Worm (Caenorhabditis elegans) whole organism, young adult: ENCODE results near the gene T09A5.5.

ENCODE experiments used
- B0336.3 ChIP-seq: fragments of 200-800 bp; sonication (Bioruptor generic); IDR thresholded peaks from 2 replicates; pipeline ENCODE4 v1.3.6; 2022; ENCODE audit warnings: missing genetic modification characterization, missing compliant biosample characterization
- C17E4.6 ChIP-seq: fragments of 200-800 bp; sonication (Bioruptor generic); IDR thresholded peaks from 2 replicates; pipeline ENCODE4 v1.3.6; 2022; ENCODE audit warnings: missing genetic modification reagents, missing genetic modification characterization, missing compliant biosample characterization
- F10E7.11 ChIP-seq: sonication (generic microtip); optimal IDR thresholded peaks from 2 replicates; lab custom pipeline; 2017; ENCODE audit warnings: mild to moderate bottlenecking, missing genetic modification characterization, moderate library complexity, missing compliant biosample characterization
- F22D6.2 ChIP-seq: sonication (generic microtip); optimal IDR thresholded peaks from 2 replicates; lab custom pipeline; 2016; ENCODE audit warnings: mild to moderate bottlenecking, missing genetic modification characterization, missing compliant biosample characterization
- F33H1.4 ChIP-seq: fragments of 200-800 bp; sonication (Bioruptor generic); IDR thresholded peaks from 2 replicates; pipeline ENCODE4 v1.3.6; 2022; ENCODE audit warnings: missing genetic modification reagents, missing genetic modification characterization, missing compliant biosample characterization
- F49E8.2 ChIP-seq: sonication (generic microtip); optimal IDR thresholded peaks from 3 replicates; lab custom pipeline; 2017; ENCODE audit warnings: missing genetic modification characterization, mild to moderate bottlenecking, missing compliant biosample characterization, antibody characterized with exemption, moderate library complexity; ENCODE audit not compliant: insufficient read depth
- F52B5.7 ChIP-seq: sonication (generic microtip); optimal IDR thresholded peaks from 2 replicates; lab custom pipeline; 2016; ENCODE audit warnings: mild to moderate bottlenecking, missing genetic modification characterization, missing compliant biosample characterization
- F55B11.4 ChIP-seq: sonication (generic microtip); optimal IDR thresholded peaks from 2 replicates; lab custom pipeline; 2016; ENCODE audit warnings: missing compliant biosample characterization, missing genetic modification characterization, borderline replicate concordance; ENCODE audit not compliant: insufficient read depth
- K11D2.4 ChIP-seq: fragments of 200-800 bp; sonication (Bioruptor generic); IDR thresholded peaks from 2 replicates; pipeline ENCODE4 v1.3.6; 2022; ENCODE audit warnings: missing genetic modification reagents, missing genetic modification characterization, missing compliant biosample characterization
- T07F8.4 ChIP-seq: sonication (generic microtip); optimal IDR thresholded peaks from 2 replicates; lab custom pipeline; 2016; ENCODE audit warnings: mild to moderate bottlenecking, missing genetic modification characterization, moderate library complexity, missing compliant biosample characterization
- Y53F4B.3 ChIP-seq: fragments of 200-800 bp; sonication (Bioruptor generic); IDR thresholded peaks from 2 replicates; pipeline ENCODE4 v1.3.6; 2022; ENCODE audit warnings: missing genetic modification reagents, missing genetic modification characterization, missing compliant biosample characterization
- Y95B8A.8 ChIP-seq: fragments of 200-800 bp; sonication (Bioruptor generic); IDR thresholded peaks from 2 replicates; pipeline ENCODE4 v1.3.6; 2022; ENCODE audit warnings: missing genetic modification reagents, missing genetic modification characterization, missing compliant biosample characterization
- aptf-2 ChIP-seq: fragments of 200-800 bp; sonication (Bioruptor generic); conservative IDR thresholded peaks from 2 replicates; pipeline ENCODE4 v1.3.6; 2022; ENCODE audit warnings: missing genetic modification reagents, missing genetic modification characterization, missing compliant biosample characterization
- aptf-3 ChIP-seq: fragments of 200-800 bp; sonication (Bioruptor generic); IDR thresholded peaks from 2 replicates; pipeline ENCODE4 v1.3.6; 2022; ENCODE audit warnings: missing genetic modification characterization, missing compliant biosample characterization
- atf-7 ChIP-seq: sonication (generic microtip); optimal IDR thresholded peaks from 2 replicates; lab custom pipeline; 2017; ENCODE audit warnings: mild to moderate bottlenecking, missing genetic modification characterization, missing compliant biosample characterization
- attf-5 ChIP-seq: fragments of 200-800 bp; sonication (Bioruptor generic); optimal IDR thresholded peaks from 2 replicates; lab custom pipeline; 2018; ENCODE audit warnings: mild to moderate bottlenecking, missing genetic modification characterization, missing compliant biosample characterization
- attf-6 ChIP-seq: fragments of 200-800 bp; sonication (Bioruptor generic); IDR thresholded peaks from 2 replicates; pipeline ENCODE4 v1.3.6; 2022; ENCODE audit warnings: missing genetic modification reagents, missing genetic modification characterization, missing compliant biosample characterization
- cebp-2 ChIP-seq: fragments of 200-800 bp; sonication (Bioruptor generic); IDR thresholded peaks from 2 replicates; pipeline ENCODE4 v1.3.6; 2022; ENCODE audit warnings: missing genetic modification characterization, missing compliant biosample characterization
- ceh-27 ChIP-seq: fragments of 200-800 bp; sonication (Bioruptor generic); optimal IDR thresholded peaks from 2 replicates; lab custom pipeline; 2018; ENCODE audit warnings: mild to moderate bottlenecking, missing genetic modification characterization, moderate library complexity, missing compliant biosample characterization
- ceh-40 ChIP-seq: fragments of 200-800 bp; sonication (Bioruptor generic); IDR thresholded peaks from 2 replicates; pipeline ENCODE4 v1.3.6; 2022; ENCODE audit warnings: missing genetic modification characterization, missing compliant biosample characterization
- ceh-58 ChIP-seq: fragments of 200-800 bp; sonication (Bioruptor generic); IDR thresholded peaks from 2 replicates; pipeline ENCODE4 v1.3.6; 2022; ENCODE audit warnings: missing genetic modification characterization, missing compliant biosample characterization
- efl-1 ChIP-seq: fragments of 150-350 bp; optimal IDR thresholded peaks from 2 replicates; lab custom pipeline; 2014; ENCODE audit warnings: missing biosample characterization, missing genetic modification reagents, missing genetic modification characterization
- egl-44 ChIP-seq: fragments of 200-800 bp; sonication (Bioruptor generic); IDR thresholded peaks from 2 replicates; pipeline ENCODE4 v1.3.6; 2022; ENCODE audit warnings: missing genetic modification reagents, missing genetic modification characterization, missing compliant biosample characterization
- ekl-4 ChIP-seq: fragments of 200-800 bp; sonication (Bioruptor generic); IDR thresholded peaks from 2 replicates; pipeline ENCODE4 v1.3.6; 2022; ENCODE audit warnings: missing genetic modification reagents, missing genetic modification characterization, missing compliant biosample characterization
- fkh-3 ChIP-seq: sonication (generic microtip); optimal IDR thresholded peaks from 2 replicates; lab custom pipeline; 2016; ENCODE audit warnings: mild to moderate bottlenecking, missing genetic modification characterization, missing compliant biosample characterization
- him-1 ChIP-seq: sonication (generic microtip); optimal IDR thresholded peaks from 2 replicates; lab custom pipeline; 2016; ENCODE audit warnings: missing genotype, missing genetic modification reagents, missing genetic modification characterization, missing compliant biosample characterization
- hlh-12 ChIP-seq: sonication (generic microtip); optimal IDR thresholded peaks from 2 replicates; lab custom pipeline; 2016; ENCODE audit warnings: missing genetic modification characterization, missing compliant biosample characterization
- hlh-26 ChIP-seq: fragments of 200-800 bp; sonication (Bioruptor generic); conservative IDR thresholded peaks from 2 replicates; pipeline ENCODE4 v1.3.6; 2022; ENCODE audit warnings: missing genetic modification reagents, missing genetic modification characterization, missing compliant biosample characterization
- hmg-1.2 ChIP-seq: fragments of 200-800 bp; sonication (Bioruptor generic); IDR thresholded peaks from 2 replicates; pipeline ENCODE4 v1.3.6; 2022; ENCODE audit warnings: missing genetic modification reagents, missing genetic modification characterization, missing compliant biosample characterization
- hsf-1 ChIP-seq: fragments of 200-800 bp; sonication (Bioruptor generic); IDR thresholded peaks from 2 replicates; pipeline ENCODE4 v1.3.6; 2022; ENCODE audit warnings: missing genetic modification reagents, missing genetic modification characterization, missing compliant biosample characterization
- lin-54 ChIP-seq: fragments of 200-800 bp; sonication (Bioruptor generic); optimal IDR thresholded peaks from 2 replicates; lab custom pipeline; 2018; ENCODE audit warnings: mild to moderate bottlenecking, missing genetic modification characterization, missing compliant biosample characterization
- lsl-1 ChIP-seq: fragments of 200-800 bp; sonication (Bioruptor generic); optimal IDR thresholded peaks from 2 replicates; lab custom pipeline; 2018; ENCODE audit warnings: mild to moderate bottlenecking, missing genetic modification characterization, moderate library complexity, missing compliant biosample characterization
- madf-3 ChIP-seq: fragments of 200-800 bp; sonication (Bioruptor generic); IDR thresholded peaks from 2 replicates; pipeline ENCODE4 v1.3.6; 2022; ENCODE audit warnings: missing genetic modification reagents, missing genetic modification characterization, missing compliant biosample characterization
- madf-6 ChIP-seq: fragments of 200-800 bp; sonication (Bioruptor generic); IDR thresholded peaks from 2 replicates; pipeline ENCODE4 v1.3.6; 2022; ENCODE audit warnings: missing genetic modification reagents, missing genetic modification characterization, missing compliant biosample characterization
- madf-8 ChIP-seq: fragments of 200-800 bp; sonication (Bioruptor generic); conservative IDR thresholded peaks from 2 replicates; pipeline ENCODE4 v1.3.6; 2022; ENCODE audit warnings: missing genetic modification reagents, missing genetic modification characterization, missing compliant biosample characterization
- mcd-1 ChIP-seq: fragments of 200-800 bp; sonication (Bioruptor generic); IDR thresholded peaks from 2 replicates; pipeline ENCODE4 v1.3.6; 2022; ENCODE audit warnings: missing genetic modification reagents, missing genetic modification characterization, missing compliant biosample characterization
- nfya-2 ChIP-seq: fragments of 200-800 bp; sonication (Bioruptor generic); IDR thresholded peaks from 2 replicates; pipeline ENCODE4 v1.3.6; 2022; ENCODE audit warnings: missing genetic modification reagents, missing genetic modification characterization, missing compliant biosample characterization
- nhr-27 ChIP-seq: fragments of 200-800 bp; sonication (Bioruptor generic); optimal IDR thresholded peaks from 2 replicates; lab custom pipeline; 2018; ENCODE audit warnings: mild to moderate bottlenecking, missing genetic modification characterization, moderate library complexity, missing compliant biosample characterization
- nhr-80 ChIP-seq: sonication (generic microtip); optimal IDR thresholded peaks from 2 replicates; lab custom pipeline; 2016; ENCODE audit warnings: missing genetic modification characterization, missing compliant biosample characterization
- pha-4 ChIP-seq: fragments of 150-350 bp; sonication (generic microtip); optimal IDR thresholded peaks from 2 replicates; lab custom pipeline; 2014; ENCODE audit warnings: missing biosample characterization, missing genetic modification reagents, missing genetic modification characterization
- sdz-38 ChIP-seq: sonication (generic microtip); optimal IDR thresholded peaks from 2 replicates; lab custom pipeline; 2016; ENCODE audit warnings: missing genotype, missing genetic modification characterization, missing compliant biosample characterization
- snpc-1.1 ChIP-seq: sonication (generic microtip); optimal IDR thresholded peaks from 2 replicates; lab custom pipeline; 2017; ENCODE audit warnings: missing genetic modification characterization, mild to moderate bottlenecking, missing compliant biosample characterization, antibody characterized with exemption, moderate library complexity, missing genotype, missing genetic modification reagents; ENCODE audit not compliant: insufficient read depth
- tbx-9 ChIP-seq: sonication (generic microtip); optimal IDR thresholded peaks from 2 replicates; lab custom pipeline; 2016; ENCODE audit warnings: borderline replicate concordance, missing genetic modification characterization, inconsistent platforms, missing compliant biosample characterization
- xnd-1 ChIP-seq: sonication (generic microtip); optimal IDR thresholded peaks from 2 replicates; lab custom pipeline; 2016; ENCODE audit warnings: missing genotype, missing genetic modification reagents, missing genetic modification characterization, missing compliant biosample characterization
- ztf-22 ChIP-seq: fragments of 200-800 bp; sonication (Bioruptor generic); optimal IDR thresholded peaks from 2 replicates; lab custom pipeline; 2018; ENCODE audit warnings: mild to moderate bottlenecking, missing genetic modification characterization, moderate library complexity, missing compliant biosample characterization
- ztf-3 ChIP-seq: fragments of 200-800 bp; sonication (Bioruptor generic); optimal IDR thresholded peaks from 2 replicates; lab custom pipeline; 2018; ENCODE audit warnings: mild to moderate bottlenecking, missing genetic modification characterization, missing compliant biosample characterization
- ztf-6 ChIP-seq: fragments of 200-800 bp; sonication (Bioruptor generic); IDR thresholded peaks from 2 replicates; pipeline ENCODE4 v1.3.6; 2022; ENCODE audit warnings: missing genetic modification reagents, missing genetic modification characterization, missing compliant biosample characterization

Gene T09A5.5

ce11 chrII:7817580-7817979 is 36.0 kb downstream of the T09A5.5 start:
- TF ChIP-seq F52B5.7 (tag; lab: Kevin White, UChicago), result no peak
- 0 out of 2 replicates have a peak, but pooled peaks have one; percentile 7 for TF ChIP-seq hsf-1 (GFP tag; lab: Robert Waterston, UW)

- TF ChIP-seq atf-7 (tag; lab: Kevin White, UChicago) (no peak), hlh-12 (no peak), F22D6.2 (tag; lab: Kevin White, UChicago) (no peak), snpc-1.1 (tag; lab: Kevin White, UChicago) (no peak), nfya-2 (no peak), Y53F4B.3 (GFP tag; lab: Robert Waterston, UW) (no peak), ceh-27 (GFP tag; lab: Kevin White, UChicago) (no peak), fkh-3 (tag; lab: Kevin White, UChicago) (no peak), madf-3 (GFP tag; lab: Robert Waterston, UW) (no peak), efl-1 (GFP tag; lab: Kevin White, UChicago) (peak; percentile 87), ceh-40 (GFP tag; lab: Robert Waterston, UW) (no peak), F55B11.4 (tag; lab: Kevin White, UChicago) (no peak), F10E7.11 (tag; lab: Kevin White, UChicago) (no peak), ceh-58 (GFP tag; lab: Robert Waterston, UW) (no peak), B0336.3 (GFP tag; lab: Robert Waterston, UW) (0 out of 2 replicates have a peak, but pooled peaks have one; percentile 21), C17E4.6 (no peak), him-1 (tag; lab: Kevin White, UChicago) (no peak), xnd-1 (tag; lab: Kevin White, UChicago) (peak; percentile 63), nhr-80 (tag; lab: Kevin White, UChicago) (peak; percentile 75), Y95B8A.8 (GFP tag; lab: Robert Waterston, UW) (no peak), ztf-22 (GFP tag; lab: Kevin White, UChicago) (no peak), hmg-1.2 (GFP tag; lab: Robert Waterston, UW) (peak; percentile 36; the same call in 1 of the 2 replicates), madf-6 (GFP tag; lab: Robert Waterston, UW) (peak; percentile 90), madf-8 (GFP tag; lab: Robert Waterston, UW) (peak; percentile 69), nhr-27 (no peak), ztf-6 (GFP tag; lab: Robert Waterston, UW) (no peak), T07F8.4 (tag; lab: Kevin White, UChicago) (no peak), ztf-3 (GFP tag; lab: Kevin White, UChicago) (no peak), pha-4 (no peak), ekl-4 (GFP tag; lab: Robert Waterston, UW) (no peak), attf-6 (GFP tag; lab: Robert Waterston, UW) (no peak), F33H1.4 (peak; percentile 33), tbx-9 (no peak), mcd-1 (GFP tag; lab: Robert Waterston, UW) (no peak), attf-5 (GFP tag; lab: Kevin White, UChicago) (peak; percentile 1), cebp-2 (GFP tag; lab: Robert Waterston, UW) (no peak), aptf-2 (GFP tag; lab: Robert Waterston, UW) (no peak), egl-44 (no peak), K11D2.4 (no peak), hlh-26 (no peak), aptf-3 (GFP tag; lab: Robert Waterston, UW) (no peak), lin-54 (GFP tag; lab: Kevin White, UChicago) (peak; percentile 32), sdz-38 (no peak), F49E8.2 (no peak), hsf-1 (GFP tag; lab: Robert Waterston, UW) (no peak), lsl-1 (GFP tag; lab: Kevin White, UChicago) (peak; percentile 48)
These were observed 37.3 kb downstream of the T09A5.5 start, which contains the start of gene cki-2 for ce11 chrII:7816163-7816776. Gene cki-2, plus strand, starts transcription at chrII:7816499.
